Fruit fly (Drosophila melanogaster) whole organism, embryonic: ENCODE results near the gene CG44004.
A peak's percentile ranks its signal among the peaks of the same experiment; 100 is the strongest.

Experiments
- Adf1 ChIP-seq: fragments of 200-800 bp; sonication (Bioruptor generic); IDR thresholded peaks from 2 replicates; pipeline ENCODE4 v1.3.6; 2022; ENCODE audit warnings: missing biosample characterization, missing genetic modification characterization
- Antp ChIP-seq: fragments of 200-800 bp; sonication (Bioruptor generic); optimal IDR thresholded peaks from 3 replicates; lab custom pipeline; 2016; ENCODE audit warnings: missing biosample characterization, missing genetic modification characterization
- CG10267 ChIP-seq: fragments of 200-800 bp; sonication (Bioruptor generic); optimal IDR thresholded peaks from 2 replicates; lab custom pipeline; 2018; ENCODE audit warnings: missing biosample characterization, mild to moderate bottlenecking, missing genetic modification characterization, moderate library complexity
- CG10366 ChIP-seq: fragments of 200-800 bp; sonication (Bioruptor generic); IDR thresholded peaks from 2 replicates; pipeline ENCODE4 v1.3.6; 2022; ENCODE audit warnings: missing biosample characterization, missing genetic modification characterization
- CG10959 ChIP-seq: fragments of 200-800 bp; sonication (Bioruptor generic); IDR thresholded peaks from 2 replicates; pipeline ENCODE4 v1.3.6; 2022; ENCODE audit warnings: missing biosample characterization, missing genetic modification characterization
- CG11093 ChIP-seq: fragments of 200-800 bp; sonication (Bioruptor generic); IDR thresholded peaks from 3 replicates; pipeline ENCODE4 v1.3.6; 2022; ENCODE audit warnings: missing biosample characterization, missing genetic modification characterization
- CG11696 ChIP-seq: fragments of 200-800 bp; sonication (Bioruptor generic); IDR thresholded peaks from 2 replicates; pipeline ENCODE4 v1.3.6; 2022; ENCODE audit warnings: missing biosample characterization, missing genetic modification characterization
- CG12769 ChIP-seq: fragments of 200-800 bp; sonication (Bioruptor generic); optimal IDR thresholded peaks from 2 replicates; lab custom pipeline; 2019; ENCODE audit warnings: missing biosample characterization, mild to moderate bottlenecking, missing genetic modification characterization, moderate library complexity
- CG13123 ChIP-seq: fragments of 200-800 bp; sonication (Bioruptor generic); optimal IDR thresholded peaks from 2 replicates; lab custom pipeline; 2016; ENCODE audit warnings: missing biosample characterization, missing genetic modification characterization
- CG13424 ChIP-seq: fragments of 200-800 bp; sonication (Bioruptor generic); optimal IDR thresholded peaks from 2 replicates; lab custom pipeline; 2019; ENCODE audit warnings: missing biosample characterization, mild to moderate bottlenecking, missing genetic modification characterization, moderate library complexity
- CG13775 ChIP-seq: fragments of 200-800 bp; sonication (Bioruptor generic); optimal IDR thresholded peaks from 3 replicates; lab custom pipeline; 2017; ENCODE audit warnings: missing biosample characterization, mild to moderate bottlenecking, missing genetic modification characterization
- CG1602 ChIP-seq: fragments of 200-800 bp; sonication (Bioruptor generic); optimal IDR thresholded peaks from 3 replicates; lab custom pipeline; 2016; ENCODE audit warnings: missing biosample characterization, missing genetic modification characterization
- CG17829 ChIP-seq: fragments of 200-800 bp; optimal IDR thresholded peaks from 2 replicates; lab custom pipeline; 2019; ENCODE audit warnings: missing biosample characterization, mild to moderate bottlenecking, missing genetic modification characterization, moderate library complexity
- CG18011 ChIP-seq: fragments of 200-800 bp; sonication (Bioruptor generic); optimal IDR thresholded peaks from 2 replicates; lab custom pipeline; 2017; ENCODE audit warnings: missing biosample characterization, missing genetic modification characterization, mild to moderate bottlenecking, moderate library complexity, missing genotype
- CG18619 ChIP-seq: fragments of 200-800 bp; sonication (Bioruptor generic); optimal IDR thresholded peaks from 3 replicates; lab custom pipeline; 2017; ENCODE audit warnings: missing biosample characterization, mild to moderate bottlenecking, missing genetic modification characterization
- CG30020 ChIP-seq: fragments of 200-800 bp; optimal IDR thresholded peaks from 2 replicates; lab custom pipeline; 2019; ENCODE audit warnings: missing biosample characterization, mild to moderate bottlenecking, missing genetic modification characterization, moderate library complexity
- CG31388 ChIP-seq: fragments of 200-800 bp; sonication (Bioruptor generic); optimal IDR thresholded peaks from 2 replicates; lab custom pipeline; 2016; ENCODE audit warnings: missing biosample characterization, missing genetic modification characterization
- CG31441 ChIP-seq: fragments of 200-800 bp; sonication (Bioruptor generic); IDR thresholded peaks from 2 replicates; pipeline ENCODE4 v1.3.6; 2022; ENCODE audit warnings: missing biosample characterization, missing genetic modification characterization
- CG34224 ChIP-seq: fragments of 200-800 bp; sonication (Bioruptor generic); IDR thresholded peaks from 3 replicates; pipeline ENCODE4 v1.3.6; 2022; ENCODE audit warnings: missing biosample characterization, missing genetic modification characterization; ENCODE audit not compliant: partially characterized antibody
- CG3838 ChIP-seq: fragments of 200-800 bp; sonication (Bioruptor generic); optimal IDR thresholded peaks from 3 replicates; lab custom pipeline; 2016; ENCODE audit warnings: missing biosample characterization, missing genetic modification characterization
- CG6765 ChIP-seq: fragments of 200-800 bp; sonication (Bioruptor generic); optimal IDR thresholded peaks from 3 replicates; lab custom pipeline; 2017; ENCODE audit warnings: missing biosample characterization, mild to moderate bottlenecking, missing genetic modification characterization
- CG6854 ChIP-seq: fragments of 200-800 bp; sonication (Bioruptor generic); optimal IDR thresholded peaks from 3 replicates; lab custom pipeline; 2017; ENCODE audit warnings: missing biosample characterization, mild to moderate bottlenecking, missing genetic modification characterization
- CG7928 ChIP-seq: fragments of 200-800 bp; sonication (Bioruptor generic); optimal IDR thresholded peaks from 2 replicates; lab custom pipeline; 2017; ENCODE audit warnings: missing biosample characterization, mild to moderate bottlenecking, missing genetic modification characterization
- CG9797 ChIP-seq: fragments of 200-800 bp; sonication (Bioruptor generic); optimal IDR thresholded peaks from 3 replicates; lab custom pipeline; 2018; ENCODE audit warnings: missing biosample characterization, mild to moderate bottlenecking, missing genetic modification characterization
- CHES-1-like ChIP-seq: fragments of 200-800 bp; sonication (Bioruptor generic); optimal IDR thresholded peaks from 2 replicates; lab custom pipeline; 2016; ENCODE audit warnings: missing biosample characterization, missing genetic modification characterization
- Camta ChIP-seq: fragments of 200-800 bp; sonication (Bioruptor generic); optimal IDR thresholded peaks from 2 replicates; lab custom pipeline; 2016; ENCODE audit warnings: missing biosample characterization, missing genetic modification characterization
- E2f1 ChIP-seq: fragments of 200-800 bp; sonication (Bioruptor generic); IDR thresholded peaks from 2 replicates; pipeline ENCODE4 v1.3.6; 2022; ENCODE audit warnings: missing biosample characterization, missing genetic modification characterization
- Fer1 ChIP-seq: fragments of 200-800 bp; sonication (Bioruptor generic); optimal IDR thresholded peaks from 2 replicates; lab custom pipeline; 2017; ENCODE audit warnings: missing biosample characterization, mild to moderate bottlenecking, missing genetic modification characterization
- Mad ChIP-seq: fragments of 200-800 bp; sonication (Bioruptor generic); optimal IDR thresholded peaks from 2 replicates; lab custom pipeline; 2016; ENCODE audit warnings: missing biosample characterization, missing genetic modification characterization
- Scr ChIP-seq: fragments of 200-800 bp; sonication (Bioruptor generic); IDR thresholded peaks from 2 replicates; pipeline ENCODE4 v1.3.6; 2022; ENCODE audit warnings: missing biosample characterization, missing genetic modification characterization; ENCODE audit not compliant: partially characterized antibody
- Spps ChIP-seq: fragments of 200-800 bp; sonication (Bioruptor generic); optimal IDR thresholded peaks from 2 replicates; lab custom pipeline; 2018; ENCODE audit warnings: missing biosample characterization, mild to moderate bottlenecking, missing genetic modification characterization
- cad ChIP-seq: fragments of >200 bp; optimal IDR thresholded peaks from 2 replicates; lab custom pipeline; 2017; ENCODE audit warnings: missing biosample characterization, missing genetic modification characterization
- corto ChIP-seq: fragments of 200-800 bp; sonication (Bioruptor generic); optimal IDR thresholded peaks from 2 replicates; lab custom pipeline; 2016; ENCODE audit warnings: missing biosample characterization, mild to moderate bottlenecking, missing genetic modification characterization, moderate library complexity
- crol ChIP-seq: fragments of 200-800 bp; sonication (Bioruptor generic); IDR thresholded peaks from 2 replicates; pipeline ENCODE4 v1.3.6; 2022; ENCODE audit warnings: missing biosample characterization, missing genetic modification characterization
- dati ChIP-seq: fragments of 200-800 bp; sonication (Bioruptor generic); IDR thresholded peaks from 2 replicates; pipeline ENCODE4 v1.3.6; 2022; ENCODE audit warnings: missing biosample characterization, missing genetic modification characterization
- esg ChIP-seq: fragments of 200-800 bp; sonication (Bioruptor generic); conservative IDR thresholded peaks from 2 replicates; pipeline ENCODE4 v1.3.6; 2022; ENCODE audit warnings: missing biosample characterization, missing genetic modification characterization
- eve ChIP-seq, 2 experiments: fragments of >200 bp; optimal IDR thresholded peaks; 2 replicates each; lab custom pipeline; 2017; ENCODE audit warnings: missing biosample characterization in 2 of 2, missing genetic modification characterization in 2 of 2
- ewg ChIP-seq: fragments of 200-800 bp; sonication (Bioruptor generic); optimal IDR thresholded peaks from 3 replicates; lab custom pipeline; 2017; ENCODE audit warnings: mild to moderate bottlenecking, missing biosample characterization, missing genetic modification reagents, missing genetic modification characterization
- gem ChIP-seq: fragments of 200-800 bp; sonication (Bioruptor generic); optimal IDR thresholded peaks from 2 replicates; lab custom pipeline; 2019; ENCODE audit warnings: missing biosample characterization, mild to moderate bottlenecking, missing genetic modification characterization, moderate library complexity
- gro ChIP-seq: fragments of 200-800 bp; sonication (Bioruptor generic); optimal IDR thresholded peaks from 2 replicates; lab custom pipeline; 2016; ENCODE audit warnings: missing biosample characterization, missing genetic modification characterization
- lbe ChIP-seq: fragments of 200-800 bp; sonication (Bioruptor generic); optimal IDR thresholded peaks from 2 replicates; lab custom pipeline; 2016; ENCODE audit warnings: missing biosample characterization, mild to moderate bottlenecking, missing genetic modification characterization
- nom ChIP-seq: fragments of 200-800 bp; sonication (Bioruptor generic); optimal IDR thresholded peaks from 2 replicates; lab custom pipeline; 2017; ENCODE audit warnings: missing biosample characterization, missing genetic modification characterization, mild to moderate bottlenecking, moderate library complexity, missing genetic modification reagents
- odd ChIP-seq: fragments of 200-800 bp; sonication (Bioruptor generic); optimal IDR thresholded peaks from 2 replicates; lab custom pipeline; 2017; ENCODE audit warnings: missing biosample characterization, mild to moderate bottlenecking, missing genetic modification characterization
- otp ChIP-seq: fragments of 200-800 bp; sonication (Bioruptor generic); IDR thresholded peaks from 3 replicates; pipeline ENCODE4, ENCODE4 v1.3.6; 2022; ENCODE audit warnings: missing biosample characterization, missing genetic modification characterization
- psq ChIP-seq: fragments of 200-800 bp; sonication (Bioruptor generic); optimal IDR thresholded peaks from 2 replicates; lab custom pipeline; 2017; ENCODE audit warnings: missing biosample characterization, missing genetic modification characterization
- repo ChIP-seq: fragments of 200-800 bp; sonication (Bioruptor generic); optimal IDR thresholded peaks from 2 replicates; lab custom pipeline; 2016; ENCODE audit warnings: missing biosample characterization, missing genetic modification characterization
- rib ChIP-seq: fragments of 200-800 bp; sonication (Bioruptor generic); IDR thresholded peaks from 2 replicates; pipeline ENCODE4 v1.3.6; 2022; ENCODE audit warnings: missing biosample characterization, missing genetic modification characterization
- row ChIP-seq: fragments of 200-800 bp; sonication (Bioruptor generic); IDR thresholded peaks from 3 replicates; pipeline ENCODE4 v1.3.6; 2022; ENCODE audit warnings: missing biosample characterization, missing genetic modification characterization
- sqz ChIP-seq: fragments of 200-800 bp; sonication (Bioruptor generic); optimal IDR thresholded peaks from 3 replicates; lab custom pipeline; 2018; ENCODE audit warnings: missing biosample characterization, mild to moderate bottlenecking, missing genetic modification characterization
- stc ChIP-seq: fragments of 200-800 bp; sonication (Bioruptor generic); IDR thresholded peaks from 2 replicates; pipeline ENCODE4 v1.3.6; 2022; ENCODE audit warnings: missing biosample characterization, missing genetic modification characterization
- yki ChIP-seq: fragments of >200 bp; optimal IDR thresholded peaks from 3 replicates; lab custom pipeline; 2018

The CG44004 gene

DNA sequence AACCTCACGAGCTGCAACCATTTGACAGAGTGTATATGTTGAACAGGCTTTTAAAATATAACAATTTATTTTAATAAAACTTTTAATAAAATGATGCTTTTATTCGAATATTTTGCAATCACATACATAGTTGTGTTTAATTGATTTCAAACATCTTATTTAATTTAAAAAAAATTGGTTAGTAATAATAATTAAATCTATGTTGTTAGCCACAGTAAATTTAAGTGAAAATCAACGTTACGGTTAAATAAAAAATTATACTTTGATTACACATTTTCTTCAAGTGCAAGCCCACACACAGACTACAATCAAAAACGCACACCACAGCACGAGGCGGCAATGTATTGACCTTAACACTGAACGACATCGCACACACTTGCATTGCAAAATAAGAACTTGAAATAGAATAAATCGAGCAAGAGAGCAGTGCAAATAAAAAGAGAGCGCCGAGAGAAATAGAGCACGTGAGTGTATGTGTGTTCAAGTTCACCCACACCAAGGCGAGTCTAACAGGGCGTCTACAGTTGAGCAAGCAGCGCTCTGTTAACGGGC, 10.6 kb downstream of the CG44004 start:
- peak; percentile 9 for TF ChIP-seq psq (GFP tag; lab: Kevin White, UChicago)
- no peak for TF ChIP-seq CG30020
- no peak for TF ChIP-seq CHES-1-like (GFP tag; lab: Kevin White, UChicago)
- TF ChIP-seq CG6765 (GFP tag; lab: Kevin White, UChicago) = no peak
- TF ChIP-seq CG6854 = no peak
- TF ChIP-seq row (GFP tag; lab: Robert Waterston, UW) = peak; percentile 58
- TF ChIP-seq CG10366 = peak; percentile 19; the same call in 1 of the 2 replicates
- no peak for TF ChIP-seq CG10959
- no peak for TF ChIP-seq otp
- peak; percentile 75 for TF ChIP-seq nom
- no peak for TF ChIP-seq CG18011 (GFP tag; lab: Kevin White, UChicago)
- TF ChIP-seq Adf1 (GFP tag; lab: Robert Waterston, UW) = peak; percentile 39; the same call in 1 of the 2 replicates
- no peak for TF ChIP-seq sqz (GFP tag; lab: Kevin White, UChicago)
- TF ChIP-seq CG7928 (GFP tag; lab: Kevin White, UChicago) = no peak
- TF ChIP-seq CG17829 = peak; percentile 28
- TF ChIP-seq CG13424 (tag; lab: Kevin White, UChicago) = peak; percentile 44
- TF ChIP-seq CG13123 (GFP tag; lab: Kevin White, UChicago) = no peak
- no peak for TF ChIP-seq esg (GFP tag; lab: Robert Waterston, UW)
- TF ChIP-seq cad (GFP tag; lab: Kevin White, UChicago) = no peak
- TF ChIP-seq CG12769 (tag; lab: Kevin White, UChicago) = no peak
- peak in 1 of 2 experiments; percentile 20 for TF ChIP-seq eve (GFP tag; optimal IDR thresholded peaks at IDR 0.05; lab: Kevin White, UChicago)
- no peak for TF ChIP-seq Mad (GFP tag; lab: Kevin White, UChicago)
- TF ChIP-seq CG11696 (GFP tag; lab: Robert Waterston, UW) = no peak
- no peak for TF ChIP-seq ewg
- TF ChIP-seq gem = peak; percentile 74
- no peak for TF ChIP-seq CG3838 (GFP tag; lab: Kevin White, UChicago)
- TF ChIP-seq yki (lab: Kevin White, UChicago) = peak; percentile 60
- TF ChIP-seq lbe (GFP tag; lab: Kevin White, UChicago) = peak; percentile 69
- TF ChIP-seq stc = no peak
- TF ChIP-seq Spps (tag; lab: Kevin White, UChicago) = peak; percentile 58
- TF ChIP-seq gro = no peak
- TF ChIP-seq Antp (GFP tag; lab: Kevin White, UChicago) = no peak
- TF ChIP-seq CG10267 (tag; lab: Kevin White, UChicago) = peak; percentile 45
- TF ChIP-seq Scr (GFP tag; lab: Robert Waterston, UW) = no peak
- no peak for TF ChIP-seq E2f1 (GFP tag; lab: Robert Waterston, UW)
- no peak for TF ChIP-seq CG18619 (GFP tag; lab: Kevin White, UChicago)
- no peak for TF ChIP-seq crol (GFP tag; lab: Robert Waterston, UW)
- no peak; the same call in 2 of the 3 replicates for TF ChIP-seq CG34224 (GFP tag; lab: Robert Waterston, UW)
- TF ChIP-seq odd (GFP tag; lab: Kevin White, UChicago) = peak; percentile 17
- peak; percentile 65 for TF ChIP-seq rib (GFP tag; lab: Robert Waterston, UW)
- TF ChIP-seq Camta = no peak
- peak; percentile 62 for TF ChIP-seq corto (GFP tag; lab: Kevin White, UChicago)
- TF ChIP-seq CG31441 (GFP tag; lab: Robert Waterston, UW) = peak; percentile 55; the same call in 1 of the 2 replicates
- TF ChIP-seq CG1602 (GFP tag; lab: Kevin White, UChicago) = no peak
- no peak for TF ChIP-seq CG31388 (GFP tag; lab: Kevin White, UChicago)
- TF ChIP-seq repo = no peak
- no peak for TF ChIP-seq CG11093
- TF ChIP-seq dati (GFP tag; lab: Robert Waterston, UW) = no peak
- peak; percentile 21 for TF ChIP-seq CG13775
- TF ChIP-seq Fer1 = no peak
- no peak for TF ChIP-seq CG9797 (GFP tag; lab: Kevin White, UChicago)
